Fruit fly (Drosophila melanogaster): ENCODE measurements around the gene Archease.

dm6 chr3R:21611629-21612180, 51.1 kb downstream of the Archease start:
- no peak for TF ChIP-seq usp (GFP tag; optimal IDR thresholded peaks at IDR 0.05)
- TF ChIP-seq psq (optimal IDR thresholded peaks at IDR 0.05) = no peak
- TF ChIP-seq EcR (GFP tag; optimal IDR thresholded peaks at IDR 0.05) = no peak
- TF ChIP-seq CG8478 (optimal IDR thresholded peaks at IDR 0.05) = no peak
